Fruit fly (Drosophila melanogaster) whole organism, embryonic: ENCODE results near the gene CG15034.

Source experiments
- ATbp ChIP-seq: fragments of 200-800 bp; sonication (Bioruptor generic); optimal IDR thresholded peaks from 2 replicates; lab custom pipeline; 2017; ENCODE audit warnings: missing biosample characterization, mild to moderate bottlenecking, missing genetic modification characterization, missing genetic modification reagents
- Adf1 ChIP-seq: fragments of 200-800 bp; sonication (Bioruptor generic); IDR thresholded peaks from 2 replicates; pipeline ENCODE4 v1.3.6; 2022; ENCODE audit warnings: missing biosample characterization, missing genetic modification characterization
- Awh ChIP-seq: fragments of 200-800 bp; sonication (Bioruptor generic); IDR thresholded peaks from 2 replicates; pipeline ENCODE4, ENCODE4 v1.3.6; 2022; ENCODE audit warnings: missing biosample characterization, missing genetic modification characterization
- CG10462 ChIP-seq: fragments of 200-800 bp; sonication (Bioruptor generic); optimal IDR thresholded peaks from 2 replicates; lab custom pipeline; 2016; ENCODE audit warnings: missing biosample characterization, missing genetic modification characterization
- CG10654 ChIP-seq: fragments of 200-800 bp; sonication (Bioruptor generic); optimal IDR thresholded peaks from 2 replicates; lab custom pipeline; 2016; ENCODE audit warnings: missing biosample characterization, missing genetic modification characterization
- CG11085 ChIP-seq: fragments of 200-800 bp; sonication (Bioruptor generic); IDR thresholded peaks from 2 replicates; pipeline ENCODE4 v1.3.6; 2022; ENCODE audit warnings: missing biosample characterization, missing genetic modification characterization
- CG11398 ChIP-seq: fragments of 200-800 bp; sonication (Bioruptor generic); optimal IDR thresholded peaks from 2 replicates; lab custom pipeline; 2016; ENCODE audit warnings: missing biosample characterization, missing genetic modification characterization
- CG12942 ChIP-seq: fragments of 200-800 bp; sonication (Bioruptor generic); optimal IDR thresholded peaks from 3 replicates; lab custom pipeline; 2016; ENCODE audit warnings: missing biosample characterization, missing genetic modification characterization
- CG13624 ChIP-seq: fragments of 200-800 bp; sonication (Bioruptor generic); optimal IDR thresholded peaks from 2 replicates; lab custom pipeline; 2016; ENCODE audit warnings: missing biosample characterization, missing genetic modification characterization
- CG13775 ChIP-seq: fragments of 200-800 bp; sonication (Bioruptor generic); optimal IDR thresholded peaks from 3 replicates; lab custom pipeline; 2017; ENCODE audit warnings: missing biosample characterization, mild to moderate bottlenecking, missing genetic modification characterization
- CG14965 ChIP-seq: fragments of 200-800 bp; sonication (Bioruptor generic); optimal IDR thresholded peaks from 2 replicates; lab custom pipeline; 2016; ENCODE audit warnings: missing biosample characterization, missing genetic modification characterization, borderline replicate concordance
- CG32772 ChIP-seq: fragments of 200-800 bp; sonication (Bioruptor generic); IDR thresholded peaks from 2 replicates; pipeline ENCODE4 v1.3.6; 2022; ENCODE audit warnings: missing biosample characterization, missing genetic modification characterization
- CG3281 ChIP-seq: fragments of 200-800 bp; sonication (Bioruptor generic); optimal IDR thresholded peaks from 3 replicates; lab custom pipeline; 2017; ENCODE audit warnings: missing biosample characterization, mild to moderate bottlenecking, missing genetic modification characterization
- CG3847 ChIP-seq: fragments of 200-800 bp; sonication (Bioruptor generic); IDR thresholded peaks from 2 replicates; pipeline ENCODE4 v1.3.6; 2022; ENCODE audit warnings: missing biosample characterization, missing genetic modification characterization
- CG6175 ChIP-seq: fragments of 200-800 bp; sonication (Bioruptor generic); IDR thresholded peaks from 3 replicates; pipeline ENCODE4 v1.3.6; 2022; ENCODE audit warnings: missing biosample characterization, missing genetic modification characterization
- CG7372 ChIP-seq: fragments of 200-800 bp; sonication (Bioruptor generic); IDR thresholded peaks from 2 replicates; pipeline ENCODE4 v1.3.6; 2022; ENCODE audit warnings: missing biosample characterization, missing genetic modification characterization
- CG7745 ChIP-seq: fragments of 200-800 bp; sonication (Bioruptor generic); optimal IDR thresholded peaks from 2 replicates; lab custom pipeline; 2018; ENCODE audit warnings: missing biosample characterization, mild to moderate bottlenecking, missing genetic modification characterization, moderate library complexity
- CG7928 ChIP-seq: fragments of 200-800 bp; sonication (Bioruptor generic); optimal IDR thresholded peaks from 2 replicates; lab custom pipeline; 2017; ENCODE audit warnings: missing biosample characterization, mild to moderate bottlenecking, missing genetic modification characterization
- CG7963 ChIP-seq: fragments of 200-800 bp; sonication (Bioruptor generic); IDR thresholded peaks from 3 replicates; pipeline ENCODE4 v1.3.6; 2022; ENCODE audit warnings: missing biosample characterization, missing genetic modification characterization; ENCODE audit not compliant: partially characterized antibody
- CG9727 ChIP-seq: fragments of 200-800 bp; sonication (Bioruptor generic); optimal IDR thresholded peaks from 3 replicates; lab custom pipeline; 2017; ENCODE audit warnings: missing biosample characterization, mild to moderate bottlenecking, missing genetic modification characterization
- CTCF ChIP-seq: fragments of 200-800 bp; sonication (Bioruptor generic); optimal IDR thresholded peaks from 2 replicates; lab custom pipeline; 2017; ENCODE audit warnings: missing biosample characterization, mild to moderate bottlenecking, missing genetic modification characterization, moderate library complexity
- Dad ChIP-seq: fragments of 200-800 bp; sonication (Bioruptor generic); optimal IDR thresholded peaks from 3 replicates; lab custom pipeline; 2016; ENCODE audit warnings: missing biosample characterization, missing genetic modification characterization
- Dfd ChIP-seq, 2 experiments: fragments of >200 bp; optimal IDR thresholded peaks; 2 replicates each; lab custom pipeline; 2017; ENCODE audit warnings: missing biosample characterization in 2 of 2, missing genetic modification characterization in 2 of 2
- Hmr ChIP-seq: fragments of 200-800 bp; sonication (Bioruptor generic); optimal IDR thresholded peaks from 3 replicates; lab custom pipeline; 2017; ENCODE audit warnings: mild to moderate bottlenecking, missing biosample characterization, missing genetic modification reagents, missing genetic modification characterization
- Hr3 ChIP-seq: fragments of 200-800 bp; sonication (Bioruptor generic); optimal IDR thresholded peaks from 3 replicates; lab custom pipeline; 2016; ENCODE audit warnings: missing biosample characterization, missing genetic modification characterization
- Mrtf ChIP-seq: fragments of 200-800 bp; sonication (Bioruptor generic); IDR thresholded peaks from 3 replicates; pipeline ENCODE4 v1.3.6; 2022; ENCODE audit warnings: missing biosample characterization, missing genetic modification characterization
- Myb ChIP-seq: fragments of 200-800 bp; sonication (Bioruptor generic); optimal IDR thresholded peaks from 2 replicates; lab custom pipeline; 2016; ENCODE audit warnings: missing biosample characterization, missing genetic modification characterization
- NfI ChIP-seq: fragments of 200-800 bp; sonication (Bioruptor generic); optimal IDR thresholded peaks from 3 replicates; lab custom pipeline; 2018; ENCODE audit warnings: missing biosample characterization, mild to moderate bottlenecking, missing genetic modification characterization, moderate library complexity
- Ravus ChIP-seq: fragments of 200-800 bp; sonication (Bioruptor generic); IDR thresholded peaks from 2 replicates; pipeline ENCODE4 v1.3.6; 2022; ENCODE audit warnings: missing biosample characterization, missing genetic modification characterization
- abd-A ChIP-seq: fragments of 200-800 bp; sonication (Bioruptor generic); optimal IDR thresholded peaks from 3 replicates; lab custom pipeline; 2019; ENCODE audit warnings: missing biosample characterization, mild to moderate bottlenecking, missing genetic modification characterization, moderate library complexity
- ara ChIP-seq: fragments of 200-800 bp; sonication (Bioruptor generic); IDR thresholded peaks from 2 replicates; pipeline ENCODE4 v1.3.6; 2022; ENCODE audit warnings: missing biosample characterization, missing genetic modification characterization
- az2 ChIP-seq: fragments of 200-800 bp; sonication (Bioruptor generic); optimal IDR thresholded peaks from 3 replicates; lab custom pipeline; 2016; ENCODE audit warnings: missing biosample characterization, missing genetic modification characterization
- chinmo ChIP-seq: fragments of 200-800 bp; sonication (Bioruptor generic); IDR thresholded peaks from 4 replicates; pipeline ENCODE4 v1.3.6; 2022; ENCODE audit warnings: missing biosample characterization, missing genetic modification characterization; ENCODE audit not compliant: partially characterized antibody
- crc ChIP-seq: fragments of 200-800 bp; sonication (Bioruptor generic); optimal IDR thresholded peaks from 2 replicates; lab custom pipeline; 2016; ENCODE audit warnings: missing biosample characterization, missing genetic modification characterization
- da ChIP-seq: fragments of 200-800 bp; sonication (Bioruptor generic); optimal IDR thresholded peaks from 2 replicates; lab custom pipeline; 2016; ENCODE audit warnings: missing biosample characterization, missing genetic modification characterization
- dimm ChIP-seq: fragments of 200-800 bp; sonication (Bioruptor generic); IDR thresholded peaks from 2 replicates; pipeline ENCODE4 v1.3.6; 2022; ENCODE audit warnings: missing biosample characterization, missing genetic modification characterization
- dmrt99B ChIP-seq: fragments of 200-800 bp; sonication (Bioruptor generic); optimal IDR thresholded peaks from 2 replicates; lab custom pipeline; 2018; ENCODE audit warnings: missing biosample characterization, mild to moderate bottlenecking, missing genetic modification characterization, moderate library complexity
- eyg ChIP-seq: fragments of 200-800 bp; sonication (Bioruptor generic); optimal IDR thresholded peaks from 3 replicates; lab custom pipeline; 2016; ENCODE audit warnings: missing biosample characterization, missing genetic modification characterization
- ftz-f1 ChIP-seq: fragments of 200-800 bp; sonication (Bioruptor generic); optimal IDR thresholded peaks from 2 replicates; lab custom pipeline; 2016; ENCODE audit warnings: missing biosample characterization, missing genetic modification characterization
- insv ChIP-seq, 2 experiments: fragments of 200-800 bp; sonication (Bioruptor generic); optimal IDR thresholded peaks; 3 replicates each; lab custom pipeline; 2016 to 2018; ENCODE audit warnings: missing biosample characterization in 2 of 2, missing genetic modification characterization in 2 of 2
- jumu ChIP-seq: fragments of 200-800 bp; sonication (Bioruptor generic); optimal IDR thresholded peaks from 3 replicates; lab custom pipeline; 2016; ENCODE audit warnings: missing biosample characterization, missing genetic modification characterization
- klu ChIP-seq: fragments of 200-800 bp; sonication (Bioruptor generic); IDR thresholded peaks from 2 replicates; pipeline ENCODE4 v1.3.6; 2022; ENCODE audit warnings: missing biosample characterization, missing genetic modification characterization
- lbe ChIP-seq: fragments of 200-800 bp; sonication (Bioruptor generic); optimal IDR thresholded peaks from 2 replicates; lab custom pipeline; 2016; ENCODE audit warnings: missing biosample characterization, mild to moderate bottlenecking, missing genetic modification characterization
- p53 ChIP-seq: fragments of 200-800 bp; sonication (Bioruptor generic); optimal IDR thresholded peaks from 2 replicates; lab custom pipeline; 2016; ENCODE audit warnings: missing biosample characterization, missing genetic modification characterization
- sens-2 ChIP-seq: fragments of 200-800 bp; sonication (Bioruptor generic); IDR thresholded peaks from 2 replicates; pipeline ENCODE4 v1.3.6; 2022; ENCODE audit warnings: missing biosample characterization, missing genetic modification characterization
- sim ChIP-seq: fragments of 200-800 bp; sonication (Bioruptor generic); IDR thresholded peaks from 2 replicates; pipeline ENCODE4 v1.3.6; 2022; ENCODE audit warnings: missing biosample characterization, missing genetic modification characterization
- slbo ChIP-seq: fragments of 200-800 bp; sonication (Bioruptor generic); IDR thresholded peaks from 2 replicates; pipeline ENCODE4 v1.3.6; 2022; ENCODE audit warnings: missing biosample characterization, missing genetic modification characterization
- tna ChIP-seq: fragments of 200-800 bp; sonication (Bioruptor generic); IDR thresholded peaks from 2 replicates; pipeline ENCODE4 v1.3.6; 2022; ENCODE audit warnings: missing biosample characterization, missing genetic modification characterization; ENCODE audit not compliant: partially characterized antibody
- zfh1 ChIP-seq: fragments of 200-800 bp; sonication (Bioruptor generic); IDR thresholded peaks from 3 replicates; pipeline ENCODE4 v1.3.6; 2022; ENCODE audit warnings: missing biosample characterization, missing genetic modification characterization
- zfh2 ChIP-seq: fragments of 200-800 bp; sonication (Bioruptor generic); optimal IDR thresholded peaks from 2 replicates; lab custom pipeline; 2016; ENCODE audit warnings: missing biosample characterization, missing genetic modification characterization

The CG15034 gene

DNA sequence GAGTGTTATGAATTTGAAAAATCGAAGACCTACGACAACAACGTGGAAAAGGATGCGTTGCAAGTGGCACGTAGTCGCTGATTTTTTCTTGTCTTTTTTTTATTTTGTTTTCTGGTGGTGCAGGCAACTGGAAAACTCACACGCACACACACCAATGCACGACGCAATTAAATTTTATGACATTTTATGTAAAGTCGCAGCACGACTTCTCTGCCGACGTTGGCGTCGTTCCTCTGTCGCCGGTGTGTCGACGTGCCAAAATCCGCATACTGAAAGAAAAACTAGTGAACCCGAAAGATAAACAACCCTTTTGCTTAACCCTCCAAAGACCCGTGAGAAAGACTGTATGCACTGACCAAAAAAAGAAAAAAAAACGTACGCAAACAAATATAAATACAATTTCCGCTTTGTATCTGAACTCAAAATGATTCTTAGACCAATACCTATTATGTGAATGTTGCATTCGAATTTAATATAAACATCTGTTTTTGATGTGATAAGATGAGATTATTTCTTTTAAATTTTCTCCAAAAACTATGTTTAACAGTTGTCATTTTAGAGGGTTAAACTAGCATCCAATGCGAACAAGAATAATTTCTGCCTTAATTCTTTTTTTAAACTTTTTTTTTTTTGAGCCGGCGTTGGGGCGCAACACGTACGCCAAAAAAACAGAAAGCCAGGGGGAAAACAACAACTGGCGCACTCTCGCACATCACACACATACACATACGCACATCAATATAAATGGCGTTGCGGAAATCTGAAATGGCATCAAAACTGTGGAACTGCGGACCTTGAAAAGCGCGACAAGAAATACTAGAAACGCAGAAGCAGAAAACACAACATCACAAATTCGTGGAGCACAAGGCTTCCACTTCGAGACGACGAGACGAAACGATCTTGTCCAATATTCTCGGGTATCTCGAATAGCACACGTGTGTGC is 13.2 kb downstream of the CG15034 start (continued):
- TF ChIP-seq Dad, result no peak
- TF ChIP-seq zfh2 (GFP tag; lab: Kevin White, UChicago), result peak; percentile 70
- TF ChIP-seq CG7963 (GFP tag; lab: Robert Waterston, UW), result no peak
- TF ChIP-seq NfI (GFP tag; lab: Kevin White, UChicago), result peak; percentile 6
- TF ChIP-seq dimm (GFP tag; lab: Robert Waterston, UW), result no peak
- no peak for TF ChIP-seq Awh (GFP tag; lab: Robert Waterston, UW)
- peak; percentile 69; the same call in 2 of the 4 replicates for TF ChIP-seq chinmo (GFP tag; lab: Robert Waterston, UW)
- TF ChIP-seq p53 (GFP tag; lab: Kevin White, UChicago), result no peak
- no peak for TF ChIP-seq CG10462 (GFP tag; lab: Kevin White, UChicago)
- 0 out of 2 replicates have a peak, but pooled peaks have one; percentile 20 for TF ChIP-seq klu
- peak; percentile 66 for TF ChIP-seq Adf1 (GFP tag; lab: Robert Waterston, UW)
- no peak for TF ChIP-seq az2 (GFP tag; lab: Kevin White, UChicago)
- TF ChIP-seq da, result peak; percentile 42
- peak; percentile 53 for TF ChIP-seq CG9727 (GFP tag; lab: Kevin White, UChicago)
- no peak for TF ChIP-seq lbe
- peak; percentile 47 for TF ChIP-seq eyg (GFP tag; lab: Kevin White, UChicago)
- TF ChIP-seq Hmr (GFP tag; lab: Kevin White, UChicago), result peak; percentile 67
- no peak for TF ChIP-seq CG11085 (GFP tag; lab: Robert Waterston, UW)
- TF ChIP-seq CG7745 (tag; lab: Kevin White, UChicago), result no peak
- TF ChIP-seq Ravus (GFP tag; lab: Robert Waterston, UW), result no peak
- peak; percentile 43 for TF ChIP-seq Myb (GFP tag; lab: Kevin White, UChicago)
- TF ChIP-seq slbo, result peak; percentile 70
- peak; percentile 3 for TF ChIP-seq dmrt99B (tag; lab: Kevin White, UChicago)
- no peak for TF ChIP-seq CG14965 (GFP tag; lab: Kevin White, UChicago)
- no peak for TF ChIP-seq CG7372 (GFP tag; lab: Robert Waterston, UW)
- no peak for TF ChIP-seq insv (GFP tag; optimal IDR thresholded peaks at IDR 0.05; lab: Kevin White, UChicago)
- no peak for TF ChIP-seq CG10654 (GFP tag; lab: Kevin White, UChicago)
- peak; percentile 58 for TF ChIP-seq CG11398 (GFP tag; lab: Kevin White, UChicago)
- no peak for TF ChIP-seq CG32772 (GFP tag; lab: Robert Waterston, UW)
- no peak for TF ChIP-seq abd-A (tag; lab: Kevin White, UChicago)
- peak; percentile 41; the same call in 1 of the 3 replicates for TF ChIP-seq zfh1 (GFP tag; lab: Robert Waterston, UW)
- peak; percentile 17 for TF ChIP-seq CG12942 (GFP tag; lab: Kevin White, UChicago)
- no peak for TF ChIP-seq ara (GFP tag; lab: Robert Waterston, UW)
- TF ChIP-seq Hr3 (GFP tag; lab: Kevin White, UChicago), result peak; percentile 33
- no peak for TF ChIP-seq sim (GFP tag; lab: Robert Waterston, UW)
- TF ChIP-seq crc (GFP tag; lab: Kevin White, UChicago), result peak; percentile 36
- no peak for TF ChIP-seq sens-2 (GFP tag; lab: Robert Waterston, UW)
- TF ChIP-seq CG3847, result peak; percentile 45
- no peak for TF ChIP-seq CG6175 (GFP tag; lab: Robert Waterston, UW)
- TF ChIP-seq CG13624, result peak; percentile 26
- TF ChIP-seq ATbp (GFP tag; lab: Kevin White, UChicago), result no peak
- no peak for TF ChIP-seq CG7928
- TF ChIP-seq Dfd (GFP tag; optimal IDR thresholded peaks at IDR 0.05; lab: Kevin White, UChicago), result peak in 1 of 2 experiments; percentile 73
- peak; percentile 32 for TF ChIP-seq CG13775 (GFP tag; lab: Kevin White, UChicago)
- TF ChIP-seq CTCF, result no peak
- TF ChIP-seq jumu, result no peak
- TF ChIP-seq ftz-f1 (GFP tag; lab: Kevin White, UChicago), result peak; percentile 69
- TF ChIP-seq Mrtf (GFP tag; lab: Robert Waterston, UW), result 0 out of 3 replicates have a peak, but pooled peaks have one; percentile 33
- peak; percentile 69 for TF ChIP-seq CG3281 (GFP tag; lab: Kevin White, UChicago)
- no peak for TF ChIP-seq tna (GFP tag; lab: Robert Waterston, UW)
